Fruit fly (Drosophila melanogaster): ENCODE measurements around the gene CG1677.

DNA sequence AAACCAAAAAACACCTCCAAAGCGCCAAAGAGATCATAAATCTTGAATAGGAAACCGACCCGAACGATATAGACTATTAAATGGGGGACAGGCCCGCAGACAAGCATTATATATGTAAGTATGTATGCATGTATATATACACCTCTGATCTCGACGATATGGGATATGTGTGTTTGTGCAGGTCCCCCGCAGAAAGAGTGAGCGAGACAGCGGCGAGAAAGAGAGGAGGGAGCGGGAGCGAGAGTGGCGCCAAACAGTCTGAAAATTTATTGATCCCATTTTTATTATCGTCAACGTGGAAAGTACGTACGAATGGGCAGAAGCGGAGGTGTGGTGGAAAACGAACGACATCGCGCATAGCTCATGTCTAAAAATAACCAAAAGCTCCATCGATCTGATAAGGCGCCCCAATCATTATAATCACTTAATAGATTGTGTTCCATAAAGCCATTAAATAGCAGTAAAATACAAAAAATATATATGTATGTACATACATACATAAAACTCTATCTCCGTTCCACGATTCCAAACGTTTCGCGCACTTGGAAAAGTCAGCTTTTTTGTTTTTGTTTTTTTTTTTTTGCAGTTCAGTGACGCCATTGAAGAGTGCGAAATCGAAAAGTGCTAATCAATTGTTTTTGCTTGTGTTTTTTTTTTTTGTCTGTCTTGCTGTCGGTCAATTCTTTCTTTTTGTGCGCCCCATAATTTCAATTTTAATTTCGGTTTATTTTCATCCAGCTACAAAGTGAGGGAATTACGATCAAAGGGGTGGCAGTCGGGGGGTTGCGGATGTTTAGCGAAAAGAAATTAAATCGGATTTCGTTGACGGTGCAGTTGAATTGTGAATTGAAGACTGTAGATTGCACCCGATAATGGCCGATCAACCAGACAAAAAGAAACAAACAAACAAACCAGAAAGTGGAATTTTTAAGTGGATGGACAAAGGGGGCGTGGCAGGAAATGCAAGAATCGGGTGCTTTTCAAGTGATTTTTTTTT lies 88.1 kb downstream of the CG1677 start:
- no peak for TF ChIP-seq psq (optimal IDR thresholded peaks at IDR 0.05)
- no peak for TF ChIP-seq Myc (optimal IDR thresholded peaks at IDR 0.05)

Data from Kc167 (cell line).